Fruit fly (Drosophila melanogaster) whole organism, embryonic: ENCODE data around the gene CG11723.

ENCODE experiments used
- Asciz ChIP-seq: fragments of 200-800 bp; sonication (Bioruptor generic); optimal IDR thresholded peaks from 2 replicates; lab custom pipeline; 2017; ENCODE audit warnings: missing biosample characterization, mild to moderate bottlenecking, missing genetic modification characterization, missing genetic modification reagents
- B-H2 ChIP-seq: fragments of 200-800 bp; sonication (Bioruptor generic); optimal IDR thresholded peaks from 2 replicates; lab custom pipeline; 2018; ENCODE audit warnings: missing biosample characterization, mild to moderate bottlenecking, missing genetic modification characterization
- CG11696 ChIP-seq: fragments of 200-800 bp; sonication (Bioruptor generic); IDR thresholded peaks from 2 replicates; pipeline ENCODE4 v1.3.6; 2022; ENCODE audit warnings: missing biosample characterization, missing genetic modification characterization
- CG12236 ChIP-seq: fragments of 200-800 bp; sonication (Bioruptor generic); optimal IDR thresholded peaks from 2 replicates; lab custom pipeline; 2016; ENCODE audit warnings: missing biosample characterization, missing genetic modification characterization
- CG13123 ChIP-seq: fragments of 200-800 bp; sonication (Bioruptor generic); optimal IDR thresholded peaks from 2 replicates; lab custom pipeline; 2016; ENCODE audit warnings: missing biosample characterization, missing genetic modification characterization
- CG14965 ChIP-seq: fragments of 200-800 bp; sonication (Bioruptor generic); optimal IDR thresholded peaks from 2 replicates; lab custom pipeline; 2016; ENCODE audit warnings: missing biosample characterization, missing genetic modification characterization, borderline replicate concordance
- CG18262 ChIP-seq: fragments of 200-800 bp; optimal IDR thresholded peaks from 3 replicates; lab custom pipeline; 2019; ENCODE audit warnings: missing biosample characterization, mild to moderate bottlenecking, missing genetic modification characterization, moderate library complexity
- CG18764 ChIP-seq: fragments of 200-800 bp; sonication (Bioruptor generic); optimal IDR thresholded peaks from 3 replicates; lab custom pipeline; 2016; ENCODE audit warnings: missing biosample characterization, missing genetic modification characterization
- CG2120 ChIP-seq: fragments of 200-800 bp; sonication (Bioruptor generic); optimal IDR thresholded peaks from 3 replicates; lab custom pipeline; 2016; ENCODE audit warnings: missing biosample characterization, missing genetic modification characterization
- CG2875 ChIP-seq: fragments of 200-800 bp; sonication (Bioruptor generic); optimal IDR thresholded peaks from 2 replicates; lab custom pipeline; 2017; ENCODE audit warnings: missing biosample characterization, mild to moderate bottlenecking, missing genetic modification characterization, missing genetic modification reagents
- CG31224 ChIP-seq: fragments of 200-800 bp; sonication (Bioruptor generic); IDR thresholded peaks from 2 replicates; pipeline ENCODE4 v1.3.6; 2022; ENCODE audit warnings: missing biosample characterization, missing genetic modification characterization
- CG4820 ChIP-seq: fragments of 200-800 bp; sonication (Bioruptor generic); optimal IDR thresholded peaks from 3 replicates; lab custom pipeline; 2016; ENCODE audit warnings: missing biosample characterization, missing genetic modification characterization
- CG5953 ChIP-seq: fragments of 200-800 bp; sonication (Bioruptor generic); IDR thresholded peaks from 2 replicates; pipeline ENCODE4 v1.3.6; 2022; ENCODE audit warnings: missing biosample characterization, missing genetic modification characterization
- CG7372 ChIP-seq: fragments of 200-800 bp; sonication (Bioruptor generic); IDR thresholded peaks from 2 replicates; pipeline ENCODE4 v1.3.6; 2022; ENCODE audit warnings: missing biosample characterization, missing genetic modification characterization
- CG9609 ChIP-seq: fragments of 200-800 bp; sonication (Bioruptor generic); optimal IDR thresholded peaks from 3 replicates; lab custom pipeline; 2016; ENCODE audit warnings: missing biosample characterization, missing genetic modification characterization
- CG9817 ChIP-seq: fragments of 200-800 bp; sonication (Bioruptor generic); optimal IDR thresholded peaks from 2 replicates; lab custom pipeline; 2018; ENCODE audit warnings: missing biosample characterization, mild to moderate bottlenecking, missing genetic modification characterization, moderate library complexity
- D ChIP-seq, 2 experiments: fragments of 200-800 bp in 1 of 2; fragments of >200 bp in 1 of 2; sonication (Bioruptor generic) in 1 of 2; optimal IDR thresholded peaks; 2 replicates in 1 of 2; 3 replicates in 1 of 2; lab custom pipeline; 2017; ENCODE audit warnings: mild to moderate bottlenecking in 1 of 2, missing biosample characterization in 1 of 2, missing genetic modification characterization in 1 of 2, missing genetic modification reagents in 1 of 2
- Dad ChIP-seq: fragments of 200-800 bp; sonication (Bioruptor generic); optimal IDR thresholded peaks from 3 replicates; lab custom pipeline; 2016; ENCODE audit warnings: missing biosample characterization, missing genetic modification characterization
- Dfd ChIP-seq, 2 experiments: fragments of >200 bp; optimal IDR thresholded peaks; 2 replicates each; lab custom pipeline; 2017; ENCODE audit warnings: missing biosample characterization in 2 of 2, missing genetic modification characterization in 2 of 2
- Doc2 ChIP-seq: fragments of 200-800 bp; sonication (Bioruptor generic); IDR thresholded peaks from 2 replicates; pipeline ENCODE4 v1.3.6; 2022; ENCODE audit warnings: missing biosample characterization, missing genetic modification characterization
- Dp ChIP-seq: fragments of 200-800 bp; sonication (Bioruptor generic); optimal IDR thresholded peaks from 2 replicates; lab custom pipeline; 2018; ENCODE audit warnings: missing biosample characterization, mild to moderate bottlenecking, missing genetic modification characterization, moderate library complexity
- E2f1 ChIP-seq: fragments of 200-800 bp; sonication (Bioruptor generic); IDR thresholded peaks from 2 replicates; pipeline ENCODE4 v1.3.6; 2022; ENCODE audit warnings: missing biosample characterization, missing genetic modification characterization
- Elba2 ChIP-seq: fragments of 200-800 bp; sonication (Bioruptor generic); optimal IDR thresholded peaks from 3 replicates; lab custom pipeline; 2016; ENCODE audit warnings: missing biosample characterization, missing genetic modification characterization
- Ets65A ChIP-seq: fragments of 200-800 bp; sonication (Bioruptor generic); peaks from one replicate; lab custom pipeline; 2016; ENCODE audit warnings: missing biosample characterization, missing genetic modification characterization
- GATAe ChIP-seq: fragments of 200-800 bp; sonication (Bioruptor generic); conservative IDR thresholded peaks from 2 replicates; pipeline ENCODE4 v1.3.6; 2022; ENCODE audit warnings: missing biosample characterization, missing genetic modification characterization
- H2.0 ChIP-seq: fragments of 200-800 bp; sonication (Bioruptor generic); IDR thresholded peaks from 2 replicates; pipeline ENCODE4 v1.3.6; 2022; ENCODE audit warnings: missing biosample characterization, missing genetic modification characterization
- HLHmδ ChIP-seq: fragments of 200-800 bp; sonication (Bioruptor generic); optimal IDR thresholded peaks from 2 replicates; lab custom pipeline; 2018; ENCODE audit warnings: missing biosample characterization, mild to moderate bottlenecking, missing genetic modification characterization, moderate library complexity
- Hr3 ChIP-seq: fragments of 200-800 bp; sonication (Bioruptor generic); optimal IDR thresholded peaks from 3 replicates; lab custom pipeline; 2016; ENCODE audit warnings: missing biosample characterization, missing genetic modification characterization
- Hr39 ChIP-seq: fragments of >200 bp; optimal IDR thresholded peaks from 2 replicates; lab custom pipeline; 2017
- Hr78 ChIP-seq, 2 experiments: fragments of 200-800 bp in 1 of 2; fragments of >200 bp in 1 of 2; sonication (Bioruptor generic) in 1 of 2; optimal IDR thresholded peaks; 2 replicates each; lab custom pipeline; 2017 to 2019; ENCODE audit warnings: missing biosample characterization in 2 of 2, missing genetic modification characterization in 2 of 2, mild to moderate bottlenecking in 1 of 2, moderate library complexity in 1 of 2
- Max ChIP-seq: fragments of 200-800 bp; sonication (Bioruptor generic); optimal IDR thresholded peaks from 2 replicates; lab custom pipeline; 2016; ENCODE audit warnings: missing biosample characterization, mild to moderate bottlenecking, missing genetic modification characterization
- Mes4 ChIP-seq: fragments of 200-800 bp; sonication (Bioruptor generic); optimal IDR thresholded peaks from 2 replicates; lab custom pipeline; 2016; ENCODE audit warnings: missing biosample characterization, missing genetic modification characterization
- Myb ChIP-seq: fragments of 200-800 bp; sonication (Bioruptor generic); optimal IDR thresholded peaks from 2 replicates; lab custom pipeline; 2016; ENCODE audit warnings: missing biosample characterization, missing genetic modification characterization
- Neu2 ChIP-seq: fragments of 200-800 bp; sonication (Bioruptor generic); optimal IDR thresholded peaks from 3 replicates; lab custom pipeline; 2016; ENCODE audit warnings: missing biosample characterization, missing genetic modification characterization, borderline replicate concordance
- Rfx ChIP-seq: fragments of 200-800 bp; sonication (Bioruptor generic); IDR thresholded peaks from 2 replicates; pipeline ENCODE4 v1.3.6; 2022; ENCODE audit warnings: missing biosample characterization, missing genetic modification characterization
- Scr ChIP-seq: fragments of 200-800 bp; sonication (Bioruptor generic); IDR thresholded peaks from 2 replicates; pipeline ENCODE4 v1.3.6; 2022; ENCODE audit warnings: missing biosample characterization, missing genetic modification characterization; ENCODE audit not compliant: partially characterized antibody
- al ChIP-seq: fragments of 200-800 bp; sonication (Bioruptor generic); IDR thresholded peaks from 2 replicates; pipeline ENCODE4 v1.3.6; 2022; ENCODE audit warnings: missing biosample characterization, missing genetic modification characterization
- bbx ChIP-seq: fragments of 200-800 bp; sonication (Bioruptor generic); IDR thresholded peaks from 2 replicates; pipeline ENCODE4 v1.3.6; 2022; ENCODE audit warnings: missing biosample characterization, missing genetic modification characterization; ENCODE audit not compliant: partially characterized antibody
- cas ChIP-seq: fragments of 200-800 bp; sonication (Bioruptor generic); IDR thresholded peaks from 2 replicates; pipeline ENCODE4 v1.3.6; 2022; ENCODE audit warnings: missing biosample characterization, missing genetic modification characterization
- chif ChIP-seq, 2 experiments: fragments of 200-800 bp; sonication (Bioruptor generic); optimal IDR thresholded peaks; 3 replicates each; lab custom pipeline; 2016; ENCODE audit warnings: missing biosample characterization in 2 of 2, missing genetic modification characterization in 2 of 2
- chn ChIP-seq: fragments of 200-800 bp; sonication (Bioruptor generic); optimal IDR thresholded peaks from 2 replicates; lab custom pipeline; 2016; ENCODE audit warnings: missing biosample characterization, missing genetic modification characterization
- dimm ChIP-seq: fragments of 200-800 bp; sonication (Bioruptor generic); IDR thresholded peaks from 2 replicates; pipeline ENCODE4 v1.3.6; 2022; ENCODE audit warnings: missing biosample characterization, missing genetic modification characterization
- fd96Cb ChIP-seq: fragments of 200-800 bp; sonication (Bioruptor generic); optimal IDR thresholded peaks from 2 replicates; lab custom pipeline; 2018; ENCODE audit warnings: missing biosample characterization, mild to moderate bottlenecking, missing genetic modification characterization, moderate library complexity
- lilli ChIP-seq: fragments of 200-800 bp; sonication (Bioruptor generic); optimal IDR thresholded peaks from 3 replicates; lab custom pipeline; 2016; ENCODE audit warnings: missing biosample characterization, missing genetic modification characterization
- mam ChIP-seq: fragments of 200-800 bp; sonication (Bioruptor generic); optimal IDR thresholded peaks from 3 replicates; lab custom pipeline; 2016; ENCODE audit warnings: missing biosample characterization, missing genetic modification characterization
- pho ChIP-seq: fragments of 200-800 bp; sonication (Bioruptor generic); optimal IDR thresholded peaks from 2 replicates; lab custom pipeline; 2016; ENCODE audit warnings: missing biosample characterization, missing genetic modification characterization
- rib ChIP-seq: fragments of 200-800 bp; sonication (Bioruptor generic); IDR thresholded peaks from 2 replicates; pipeline ENCODE4 v1.3.6; 2022; ENCODE audit warnings: missing biosample characterization, missing genetic modification characterization
- schlank ChIP-seq: fragments of 200-800 bp; sonication (Bioruptor generic); optimal IDR thresholded peaks from 2 replicates; lab custom pipeline; 2018; ENCODE audit warnings: missing biosample characterization, mild to moderate bottlenecking, missing genetic modification characterization
- sd ChIP-seq: fragments of 200-800 bp; sonication (Bioruptor generic); optimal IDR thresholded peaks from 3 replicates; lab custom pipeline; 2018; ENCODE audit warnings: missing biosample characterization, mild to moderate bottlenecking, missing genetic modification characterization, moderate library complexity
- zfh1 ChIP-seq: fragments of 200-800 bp; sonication (Bioruptor generic); IDR thresholded peaks from 3 replicates; pipeline ENCODE4 v1.3.6; 2022; ENCODE audit warnings: missing biosample characterization, missing genetic modification characterization

CG11723 gene

dm6 chr2L:2180120-2180539 lies 33.1 kb upstream of the CG11723 start (continued):
- peak; percentile 73 for TF ChIP-seq rib (GFP tag; lab: Robert Waterston, UW)
- peak; percentile 62 for TF ChIP-seq GATAe
- TF ChIP-seq CG13123, result peak; percentile 75
- TF ChIP-seq B-H2 (GFP tag; lab: Kevin White, UChicago), result no peak
- peak; percentile 93 for TF ChIP-seq CG18262 (tag; lab: Kevin White, UChicago)
- no peak for TF ChIP-seq bbx (GFP tag; lab: Robert Waterston, UW)
- peak; percentile 82 for TF ChIP-seq E2f1
- TF ChIP-seq Mes4 (GFP tag; lab: Kevin White, UChicago), result peak; percentile 76
- peak; percentile 87 for TF ChIP-seq CG7372
- TF ChIP-seq mam (GFP tag; lab: Kevin White, UChicago), result peak; percentile 61
- peak; percentile 42 for TF ChIP-seq schlank
- peak; percentile 78 for TF ChIP-seq CG9609 (GFP tag; lab: Kevin White, UChicago)
- peak; percentile 77 for TF ChIP-seq CG18764 (GFP tag; lab: Kevin White, UChicago)

- TF ChIP-seq Dp (no peak), pho (GFP tag; lab: Kevin White, UChicago) (peak; percentile 71), CG9817 (peak; percentile 73), Doc2 (0 out of 2 replicates have a peak, but pooled peaks have one; percentile 23), H2.0 (peak; percentile 54; the same call in 1 of the 2 replicates), CG2120 (peak; percentile 91), lilli (GFP tag; lab: Kevin White, UChicago) (peak; percentile 85), CG5953 (GFP tag; lab: Robert Waterston, UW) (peak; percentile 68; the same call in 1 of the 2 replicates), CG12236 (GFP tag; lab: Kevin White, UChicago) (peak; percentile 8), Rfx (GFP tag; lab: Robert Waterston, UW) (peak; percentile 86), dimm (GFP tag; lab: Robert Waterston, UW) (0 out of 2 replicates have a peak, but pooled peaks have one; percentile 3), Scr (GFP tag; lab: Robert Waterston, UW) (no peak), Hr3 (GFP tag; lab: Kevin White, UChicago) (peak; percentile 58), D (optimal IDR thresholded peaks at IDR 0.05; lab: Kevin White, UChicago) (no peak), D (GFP tag; optimal IDR thresholded peaks at IDR 0.05; lab: Kevin White, UChicago) (no peak), Mes4 (GFP tag; lab: Kevin White, UChicago) (peak; percentile 35), CG14965 (GFP tag; lab: Kevin White, UChicago) (no peak), Myb (GFP tag; lab: Kevin White, UChicago) (peak; percentile 65), Hr39 (lab: Kevin White, UChicago) (no peak), sd (tag; lab: Kevin White, UChicago) (peak; percentile 86), Asciz (peak; percentile 22), Max (GFP tag; lab: Kevin White, UChicago) (peak; percentile 7), Ets65A (GFP tag; lab: Kevin White, UChicago) (peak; percentile 93), chif (GFP tag; optimal IDR thresholded peaks at IDR 0.05; lab: Kevin White, UChicago) (peak; percentile 58 to 63), cas (GFP tag; lab: Robert Waterston, UW) (peak; percentile 33; the same call in 1 of the 2 replicates), Neu2 (GFP tag; lab: Kevin White, UChicago) (no peak), CG2875 (peak; percentile 8), chn (peak; percentile 74), HLHmδ (no peak), al (peak; percentile 88), fd96Cb (tag; lab: Kevin White, UChicago) (peak; percentile 64), Dfd (GFP tag; optimal IDR thresholded peaks at IDR 0.05; lab: Kevin White, UChicago) (no peak), zfh1 (GFP tag; lab: Robert Waterston, UW) (peak; percentile 62; the same call in 2 of the 3 replicates), CG31224 (GFP tag; lab: Robert Waterston, UW) (peak; percentile 75), Hr78 (GFP tag; optimal IDR thresholded peaks at IDR 0.05; lab: Kevin White, UChicago) (no peak), CG4820 (GFP tag; lab: Kevin White, UChicago) (peak; percentile 61), Elba2 (GFP tag; lab: Kevin White, UChicago) (no peak), CG11696 (GFP tag; lab: Robert Waterston, UW) (no peak; the same call in 1 of the 2 replicates), Dad (peak; percentile 35)
Observed at dm6 chr2L:2179366-2179765, 32.3 kb upstream of the CG11723 start.
